Fruit fly (Drosophila melanogaster): ENCODE results near the gene Kdsr.

dm6 chr3R:25262322-25262761 is at the start of gene Kdsr, which contains the start of gene CG11858:
- no peak for TF ChIP-seq dac (GFP tag; optimal IDR thresholded peaks at IDR 0.05)
- peak; percentile 76 for TF ChIP-seq fkh (GFP tag; optimal IDR thresholded peaks at IDR 0.05)
- peak; percentile 73 for TF ChIP-seq CG31627 (GFP tag; optimal IDR thresholded peaks at IDR 0.05)

All from whole organism, prepupa.